Fruit fly (Drosophila melanogaster) whole organism, embryonic: ENCODE data around the gene tau.

Source experiments
- CG10321 ChIP-seq: fragments of 200-800 bp; sonication (Bioruptor generic); IDR thresholded peaks from 2 replicates; pipeline ENCODE4 v1.3.6; 2022; ENCODE audit warnings: missing biosample characterization, missing genetic modification characterization
- CG10979 ChIP-seq: fragments of 200-800 bp; sonication (Bioruptor generic); optimal IDR thresholded peaks from 2 replicates; lab custom pipeline; 2018; ENCODE audit warnings: missing biosample characterization, mild to moderate bottlenecking, missing genetic modification characterization, moderate library complexity
- CG11093 ChIP-seq: fragments of 200-800 bp; sonication (Bioruptor generic); IDR thresholded peaks from 3 replicates; pipeline ENCODE4 v1.3.6; 2022; ENCODE audit warnings: missing biosample characterization, missing genetic modification characterization
- CG11695 ChIP-seq: fragments of 200-800 bp; sonication (Bioruptor generic); IDR thresholded peaks from 3 replicates; pipeline ENCODE4 v1.3.6; 2022; ENCODE audit warnings: missing biosample characterization, missing genetic modification characterization
- CG12236 ChIP-seq: fragments of 200-800 bp; sonication (Bioruptor generic); optimal IDR thresholded peaks from 2 replicates; lab custom pipeline; 2016; ENCODE audit warnings: missing biosample characterization, missing genetic modification characterization
- CG12744 ChIP-seq: fragments of 200-800 bp; sonication (Bioruptor generic); optimal IDR thresholded peaks from 2 replicates; lab custom pipeline; 2016; ENCODE audit warnings: missing biosample characterization, missing genetic modification characterization
- CG15479 ChIP-seq: fragments of 200-800 bp; sonication (Bioruptor generic); optimal IDR thresholded peaks from 3 replicates; lab custom pipeline; 2019; ENCODE audit warnings: missing biosample characterization, mild to moderate bottlenecking, missing genetic modification characterization, moderate library complexity
- CG1602 ChIP-seq: fragments of 200-800 bp; sonication (Bioruptor generic); optimal IDR thresholded peaks from 3 replicates; lab custom pipeline; 2016; ENCODE audit warnings: missing biosample characterization, missing genetic modification characterization
- CG1647 ChIP-seq: fragments of 200-800 bp; sonication (Bioruptor generic); optimal IDR thresholded peaks from 3 replicates; lab custom pipeline; 2016; ENCODE audit warnings: missing biosample characterization, missing genetic modification characterization
- CG17385 ChIP-seq: fragments of 200-800 bp; sonication (Bioruptor generic); optimal IDR thresholded peaks from 3 replicates; lab custom pipeline; 2018; ENCODE audit warnings: missing biosample characterization, mild to moderate bottlenecking, missing genetic modification characterization
- CG17912 ChIP-seq: fragments of 200-800 bp; sonication (Bioruptor generic); optimal IDR thresholded peaks from 2 replicates; lab custom pipeline; 2018; ENCODE audit warnings: missing biosample characterization, mild to moderate bottlenecking, missing genetic modification characterization
- CG1832 ChIP-seq: fragments of 200-800 bp; sonication (Bioruptor generic); optimal IDR thresholded peaks from 2 replicates; lab custom pipeline; 2017; ENCODE audit warnings: missing biosample characterization, mild to moderate bottlenecking, missing genetic modification characterization, inconsistent platforms
- CG18599 ChIP-seq: fragments of 200-800 bp; sonication (Bioruptor generic); optimal IDR thresholded peaks from 3 replicates; lab custom pipeline; 2017; ENCODE audit warnings: missing biosample characterization, missing genetic modification characterization, mild to moderate bottlenecking, moderate library complexity, missing genetic modification reagents
- CG18764 ChIP-seq: fragments of 200-800 bp; sonication (Bioruptor generic); optimal IDR thresholded peaks from 3 replicates; lab custom pipeline; 2016; ENCODE audit warnings: missing biosample characterization, missing genetic modification characterization
- CG31441 ChIP-seq: fragments of 200-800 bp; sonication (Bioruptor generic); IDR thresholded peaks from 2 replicates; pipeline ENCODE4 v1.3.6; 2022; ENCODE audit warnings: missing biosample characterization, missing genetic modification characterization
- CG32772 ChIP-seq: fragments of 200-800 bp; sonication (Bioruptor generic); IDR thresholded peaks from 2 replicates; pipeline ENCODE4 v1.3.6; 2022; ENCODE audit warnings: missing biosample characterization, missing genetic modification characterization
- CG3838 ChIP-seq: fragments of 200-800 bp; sonication (Bioruptor generic); optimal IDR thresholded peaks from 3 replicates; lab custom pipeline; 2016; ENCODE audit warnings: missing biosample characterization, missing genetic modification characterization
- CG3995 ChIP-seq: fragments of 200-800 bp; sonication (Bioruptor generic); optimal IDR thresholded peaks from 3 replicates; lab custom pipeline; 2016; ENCODE audit warnings: missing biosample characterization, missing genetic modification characterization
- CG6654 ChIP-seq: fragments of 200-800 bp; sonication (Bioruptor generic); optimal IDR thresholded peaks from 2 replicates; lab custom pipeline; 2017; ENCODE audit warnings: missing biosample characterization, mild to moderate bottlenecking, missing genetic modification characterization
- CG7556 ChIP-seq: fragments of 200-800 bp; sonication (Bioruptor generic); optimal IDR thresholded peaks from 2 replicates; lab custom pipeline; 2017; ENCODE audit warnings: missing biosample characterization, mild to moderate bottlenecking, missing genetic modification characterization
- CG7839 ChIP-seq: fragments of 200-800 bp; sonication (Bioruptor generic); optimal IDR thresholded peaks from 3 replicates; lab custom pipeline; 2018; ENCODE audit warnings: missing biosample characterization, mild to moderate bottlenecking, missing genetic modification characterization, moderate library complexity
- CG8290 ChIP-seq, 3 experiments: fragments of 200-800 bp; sonication (Bioruptor generic); optimal IDR thresholded peaks; 2 replicates each; lab custom pipeline; 2016 to 2019; ENCODE audit warnings: missing biosample characterization in 3 of 3, missing genetic modification characterization in 3 of 3, mild to moderate bottlenecking in 2 of 3, moderate library complexity in 1 of 3
- CG8478 ChIP-seq: fragments of >200 bp; optimal IDR thresholded peaks from 2 replicates; lab custom pipeline; 2018
- CTCF ChIP-seq: fragments of 200-800 bp; sonication (Bioruptor generic); optimal IDR thresholded peaks from 2 replicates; lab custom pipeline; 2017; ENCODE audit warnings: missing biosample characterization, mild to moderate bottlenecking, missing genetic modification characterization, moderate library complexity
- CoRest ChIP-seq: fragments of 200-800 bp; sonication (Bioruptor generic); optimal IDR thresholded peaks from 3 replicates; lab custom pipeline; 2018; ENCODE audit warnings: missing biosample characterization, mild to moderate bottlenecking, missing genetic modification characterization, moderate library complexity
- D19B ChIP-seq: fragments of 200-800 bp; sonication (Bioruptor generic); optimal IDR thresholded peaks from 2 replicates; lab custom pipeline; 2017; ENCODE audit warnings: missing biosample characterization, mild to moderate bottlenecking, missing genetic modification characterization
- Dfd ChIP-seq, 2 experiments: fragments of >200 bp; optimal IDR thresholded peaks; 2 replicates each; lab custom pipeline; 2017; ENCODE audit warnings: missing biosample characterization in 2 of 2, missing genetic modification characterization in 2 of 2
- E2f2 ChIP-seq: fragments of 200-800 bp; sonication (Bioruptor generic); IDR thresholded peaks from 2 replicates; pipeline ENCODE4 v1.3.6; 2022; ENCODE audit warnings: missing biosample characterization, missing genetic modification characterization
- Fer2 ChIP-seq: fragments of 200-800 bp; sonication (Bioruptor generic); optimal IDR thresholded peaks from 2 replicates; lab custom pipeline; 2018; ENCODE audit warnings: missing biosample characterization, mild to moderate bottlenecking, missing genetic modification characterization, moderate library complexity
- HmgD ChIP-seq: fragments of 200-800 bp; sonication (Bioruptor generic); optimal IDR thresholded peaks from 3 replicates; lab custom pipeline; 2016; ENCODE audit warnings: missing biosample characterization, missing genetic modification characterization
- HmgZ ChIP-seq: fragments of 200-800 bp; sonication (Bioruptor generic); optimal IDR thresholded peaks from 2 replicates; lab custom pipeline; 2018; ENCODE audit warnings: missing biosample characterization, mild to moderate bottlenecking, missing genetic modification characterization
- Hr51 ChIP-seq, 2 experiments: fragments of 200-800 bp; sonication (Bioruptor generic); optimal IDR thresholded peaks; 2 replicates in 1 of 2; 3 replicates in 1 of 2; lab custom pipeline; 2016 to 2018; ENCODE audit warnings: missing biosample characterization in 2 of 2, missing genetic modification characterization in 2 of 2, mild to moderate bottlenecking in 1 of 2, moderate library complexity in 1 of 2
- Jarid2 ChIP-seq: fragments of 200-800 bp; sonication (Bioruptor generic); optimal IDR thresholded peaks from 3 replicates; lab custom pipeline; 2017; ENCODE audit warnings: mild to moderate bottlenecking, missing biosample characterization, missing genetic modification reagents, missing genetic modification characterization
- Mes4 ChIP-seq: fragments of 200-800 bp; sonication (Bioruptor generic); optimal IDR thresholded peaks from 2 replicates; lab custom pipeline; 2016; ENCODE audit warnings: missing biosample characterization, missing genetic modification characterization
- Oaz ChIP-seq: fragments of 200-800 bp; sonication (Bioruptor generic); IDR thresholded peaks from 2 replicates; pipeline ENCODE4 v1.3.6; 2022; ENCODE audit warnings: missing biosample characterization, missing genetic modification characterization
- Pdp1 ChIP-seq, 2 experiments: fragments of 200-800 bp; sonication (Bioruptor generic); optimal IDR thresholded peaks; 3 replicates each; lab custom pipeline; 2016; ENCODE audit warnings: missing biosample characterization in 2 of 2, missing genetic modification characterization in 2 of 2, mild to moderate bottlenecking in 1 of 2, moderate library complexity in 1 of 2
- TFAM ChIP-seq: fragments of 200-800 bp; sonication (Bioruptor generic); optimal IDR thresholded peaks from 2 replicates; lab custom pipeline; 2017; ENCODE audit warnings: missing biosample characterization, missing genetic modification characterization, inconsistent platforms
- bbx ChIP-seq: fragments of 200-800 bp; sonication (Bioruptor generic); IDR thresholded peaks from 2 replicates; pipeline ENCODE4 v1.3.6; 2022; ENCODE audit warnings: missing biosample characterization, missing genetic modification characterization; ENCODE audit not compliant: partially characterized antibody
- caup ChIP-seq: fragments of 200-800 bp; sonication (Bioruptor generic); optimal IDR thresholded peaks from 3 replicates; lab custom pipeline; 2017; ENCODE audit warnings: missing biosample characterization, mild to moderate bottlenecking, missing genetic modification characterization, moderate library complexity; ENCODE audit not compliant: severe bottlenecking
- chinmo ChIP-seq: fragments of 200-800 bp; sonication (Bioruptor generic); IDR thresholded peaks from 4 replicates; pipeline ENCODE4 v1.3.6; 2022; ENCODE audit warnings: missing biosample characterization, missing genetic modification characterization; ENCODE audit not compliant: partially characterized antibody
- dmrt11E ChIP-seq: fragments of 200-800 bp; sonication (Bioruptor generic); optimal IDR thresholded peaks from 3 replicates; lab custom pipeline; 2018; ENCODE audit warnings: missing biosample characterization, mild to moderate bottlenecking, missing genetic modification characterization, moderate library complexity
- dpn ChIP-seq, 2 experiments: fragments of 200-800 bp; sonication (Bioruptor generic); optimal IDR thresholded peaks; 3 replicates each; lab custom pipeline; 2016; ENCODE audit warnings: missing biosample characterization in 2 of 2, missing genetic modification characterization in 2 of 2
- grau ChIP-seq: fragments of 200-800 bp; optimal IDR thresholded peaks from 3 replicates; lab custom pipeline; 2019; ENCODE audit warnings: missing biosample characterization, mild to moderate bottlenecking, missing genetic modification characterization, moderate library complexity
- jing ChIP-seq: fragments of 200-800 bp; sonication (Bioruptor generic); optimal IDR thresholded peaks from 2 replicates; lab custom pipeline; 2018; ENCODE audit warnings: missing biosample characterization, mild to moderate bottlenecking, missing genetic modification characterization
- salm ChIP-seq: fragments of 200-800 bp; sonication (Bioruptor generic); optimal IDR thresholded peaks from 2 replicates; lab custom pipeline; 2018; ENCODE audit warnings: missing biosample characterization, mild to moderate bottlenecking, missing genetic modification characterization
- slbo ChIP-seq: fragments of 200-800 bp; sonication (Bioruptor generic); IDR thresholded peaks from 2 replicates; pipeline ENCODE4 v1.3.6; 2022; ENCODE audit warnings: missing biosample characterization, missing genetic modification characterization
- sna ChIP-seq: fragments of 200-800 bp; sonication (Bioruptor generic); IDR thresholded peaks from 2 replicates; pipeline ENCODE4 v1.3.6; 2022; ENCODE audit warnings: missing biosample characterization, missing genetic modification characterization; ENCODE audit not compliant: partially characterized antibody
- tio ChIP-seq: fragments of 200-800 bp; sonication (Bioruptor generic); optimal IDR thresholded peaks from 2 replicates; lab custom pipeline; 2017; ENCODE audit warnings: missing biosample characterization, missing genetic modification characterization, inconsistent platforms
- vvl ChIP-seq: fragments of 200-800 bp; sonication (Bioruptor generic); IDR thresholded peaks from 2 replicates; pipeline ENCODE4 v1.3.6; 2022; ENCODE audit warnings: missing biosample characterization, missing genetic modification characterization
- wdn ChIP-seq: fragments of 200-800 bp; sonication (Bioruptor generic); IDR thresholded peaks from 2 replicates; pipeline ENCODE4 v1.3.6; 2022; ENCODE audit warnings: missing biosample characterization, missing genetic modification characterization

Gene tau

dm6 chr3R:27636010-27636584, 20.7 kb downstream of the tau start, which contains the start of the genes CG5611 and Mtl (continued):
- TF ChIP-seq salm (tag; lab: Kevin White, UChicago), result peak; percentile 99
- peak; percentile 99 for TF ChIP-seq grau (tag; lab: Kevin White, UChicago)
- peak; percentile 99 for TF ChIP-seq CG18764 (GFP tag; lab: Kevin White, UChicago)
- TF ChIP-seq CG12744, result peak; percentile 98
- peak; percentile 88 for TF ChIP-seq CG3995 (GFP tag; lab: Kevin White, UChicago)
- TF ChIP-seq CG11093 (GFP tag; lab: Robert Waterston, UW), result peak; percentile 100
- TF ChIP-seq CG12236 (GFP tag; lab: Kevin White, UChicago), result peak; percentile 90
- TF ChIP-seq CG17912 (GFP tag; lab: Kevin White, UChicago), result peak; percentile 99
- TF ChIP-seq E2f2 (GFP tag; lab: Robert Waterston, UW), result peak; percentile 93
- TF ChIP-seq Fer2 (tag; lab: Kevin White, UChicago), result peak; percentile 100
- peak; percentile 99 for TF ChIP-seq jing (GFP tag; lab: Kevin White, UChicago)
- TF ChIP-seq Pdp1 (GFP tag; optimal IDR thresholded peaks at IDR 0.05; lab: Kevin White, UChicago), result peak; percentile 99
- TF ChIP-seq sna (GFP tag; lab: Robert Waterston, UW), result no peak
- TF ChIP-seq CG10979 (tag; lab: Kevin White, UChicago), result peak; percentile 100
- TF ChIP-seq Dfd (GFP tag; optimal IDR thresholded peaks at IDR 0.05; lab: Kevin White, UChicago), result peak in 1 of 2 experiments; percentile 92
- peak; percentile 91 for TF ChIP-seq CG10321 (GFP tag; lab: Robert Waterston, UW)
- TF ChIP-seq CG8478, result no peak
- peak; percentile 98 for TF ChIP-seq D19B
- peak; percentile 100 for TF ChIP-seq dmrt11E (tag; lab: Kevin White, UChicago)
- TF ChIP-seq CG15479, result peak; percentile 84
- TF ChIP-seq slbo (GFP tag; lab: Robert Waterston, UW), result peak; percentile 100
- TF ChIP-seq HmgD (GFP tag; lab: Kevin White, UChicago), result peak; percentile 89
- peak; percentile 96 for TF ChIP-seq Jarid2
- peak; percentile 94 for TF ChIP-seq CG6654 (GFP tag; lab: Kevin White, UChicago)
- TF ChIP-seq CG1832, result no peak
- TF ChIP-seq CG11695 (GFP tag; lab: Robert Waterston, UW), result peak; percentile 100
- TF ChIP-seq caup (GFP tag; lab: Kevin White, UChicago), result peak; percentile 99
- TF ChIP-seq TFAM, result peak; percentile 95
- peak; percentile 100 for TF ChIP-seq Oaz (GFP tag; lab: Robert Waterston, UW)
- TF ChIP-seq CG31441, result peak; percentile 99
- no peak for TF ChIP-seq bbx (GFP tag; lab: Robert Waterston, UW)
- TF ChIP-seq CG18599 (GFP tag; lab: Kevin White, UChicago), result peak; percentile 99
- peak; percentile 100 for TF ChIP-seq CoRest (tag; lab: Kevin White, UChicago)
- TF ChIP-seq tio, result peak; percentile 99
- TF ChIP-seq CG17385 (GFP tag; lab: Kevin White, UChicago), result peak; percentile 99
- TF ChIP-seq CG1647, result peak; percentile 98
- TF ChIP-seq Hr51 (GFP tag; optimal IDR thresholded peaks at IDR 0.05; lab: Kevin White, UChicago), result peak; percentile 98 to 100
- peak; percentile 100 for TF ChIP-seq CG1602
- TF ChIP-seq CG7839 (tag; lab: Kevin White, UChicago), result peak; percentile 100
- no peak for TF ChIP-seq chinmo (GFP tag; lab: Robert Waterston, UW)
- TF ChIP-seq Mes4 (GFP tag; lab: Kevin White, UChicago), result peak; percentile 88
- TF ChIP-seq CG7556 (GFP tag; lab: Kevin White, UChicago), result peak; percentile 99
- TF ChIP-seq dpn (GFP tag; optimal IDR thresholded peaks at IDR 0.05; lab: Kevin White, UChicago), result peak; percentile 99 to 100
- TF ChIP-seq CG3838 (GFP tag; lab: Kevin White, UChicago), result peak; percentile 97
- peak; percentile 100 for TF ChIP-seq CG32772 (GFP tag; lab: Robert Waterston, UW)
- peak; percentile 100 for TF ChIP-seq wdn
- TF ChIP-seq CTCF (GFP tag; lab: Kevin White, UChicago), result peak; percentile 78
- peak; percentile 100 for TF ChIP-seq vvl
- TF ChIP-seq HmgZ (tag; lab: Kevin White, UChicago), result peak; percentile 100
- TF ChIP-seq CG8290 (GFP tag; optimal IDR thresholded peaks at IDR 0.05; lab: Kevin White, UChicago), result peak; percentile 99
- peak; percentile 97 to 99 for TF ChIP-seq CG8290 (tag; optimal IDR thresholded peaks at IDR 0.05; lab: Kevin White, UChicago)
